Worm (Caenorhabditis elegans): ENCODE data around the gene sru-8.

Gene sru-8

DNA sequence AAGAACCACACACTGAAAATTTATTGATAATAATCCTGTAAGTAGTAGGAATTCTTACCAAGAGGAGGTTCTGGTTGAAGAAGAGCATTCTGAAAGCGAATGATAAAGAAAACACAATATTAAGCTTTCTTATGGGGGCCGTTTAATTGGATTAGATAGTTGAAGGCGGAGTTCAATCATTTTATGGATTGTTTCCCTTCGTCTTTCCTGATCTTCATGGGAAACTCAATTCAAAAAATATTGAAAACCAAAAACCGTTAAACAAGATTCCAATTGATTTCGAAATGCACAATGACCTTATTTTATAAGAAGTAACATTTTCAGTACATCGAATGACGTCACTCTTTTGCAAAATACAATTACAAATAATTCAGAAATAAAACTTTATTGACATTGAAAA is 44.6 kb upstream of the sru-8 start, which contains the start of gene F46B6.13:
TSS of gene F46B6.13 (minus strand) at position 101 of the 400 bp plus-strand sequence.
- TF ChIP-seq dve-1 (tag; optimal IDR thresholded peaks at IDR 0.05) (no peak), mec-3 (tag; optimal IDR thresholded peaks at IDR 0.05; ENCODE audit: borderline replicate concordance) (no peak), ceh-24 (tag; optimal IDR thresholded peaks at IDR 0.05) (no peak), eyg-1 (tag; optimal IDR thresholded peaks at IDR 0.05) (no peak), ceh-6 (GFP tag; optimal IDR thresholded peaks at IDR 0.05) (no peak), npax-4 (tag; optimal IDR thresholded peaks at IDR 0.05) (no peak), T23F11.4 (GFP tag; optimal IDR thresholded peaks at IDR 0.05) (no peak), sdc-2 (tag; optimal IDR thresholded peaks at IDR 0.05) (no peak), nhr-11 (tag; optimal IDR thresholded peaks at IDR 0.05) (no peak), fax-1 (tag; optimal IDR thresholded peaks at IDR 0.05) (no peak), unc-3 (GFP tag; conservative IDR thresholded peaks at IDR 0.05) (no peak), unc-3 (tag; optimal IDR thresholded peaks at IDR 0.05) (no peak)

DNA sequence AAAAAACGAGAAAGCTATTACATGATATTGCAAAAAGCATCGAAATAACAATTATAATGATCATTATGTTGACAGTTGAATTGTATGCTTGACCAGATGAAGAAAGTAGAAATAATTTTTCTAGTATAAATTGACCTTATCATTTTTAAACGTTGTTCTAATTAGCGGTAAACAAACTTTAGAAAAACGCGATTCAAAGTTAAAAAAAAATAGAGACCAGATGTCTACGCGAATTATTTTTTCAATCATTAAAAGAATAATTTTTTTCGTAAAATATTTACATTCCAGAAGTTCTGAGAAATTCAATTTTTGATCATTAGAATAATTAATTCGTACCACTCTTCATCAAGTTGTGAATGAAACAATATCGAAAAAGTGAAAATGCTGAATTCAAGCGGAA is 41.7 kb upstream of the sru-8 start, which contains the start of gene F46B6.10:
TSS of gene F46B6.10 (minus strand) at position 101 of the 400 bp plus-strand sequence.
- TF ChIP-seq ets-4 (tag; optimal IDR thresholded peaks at IDR 0.05) (no peak), nhr-11 (tag; optimal IDR thresholded peaks at IDR 0.05) (no peak), C38D4.7 (GFP tag; optimal IDR thresholded peaks at IDR 0.05) (no peak), nhr-232 (tag; optimal IDR thresholded peaks at IDR 0.05) (no peak), pha-2 (tag; optimal IDR thresholded peaks at IDR 0.05) (no peak), ceh-19 (GFP tag; optimal IDR thresholded peaks at IDR 0.05) (no peak), Y22D7AL.16 (tag; optimal IDR thresholded peaks at IDR 0.05) (no peak), dmd-4 (tag; optimal IDR thresholded peaks at IDR 0.05; ENCODE audit: borderline replicate concordance) (no peak)

DNA sequence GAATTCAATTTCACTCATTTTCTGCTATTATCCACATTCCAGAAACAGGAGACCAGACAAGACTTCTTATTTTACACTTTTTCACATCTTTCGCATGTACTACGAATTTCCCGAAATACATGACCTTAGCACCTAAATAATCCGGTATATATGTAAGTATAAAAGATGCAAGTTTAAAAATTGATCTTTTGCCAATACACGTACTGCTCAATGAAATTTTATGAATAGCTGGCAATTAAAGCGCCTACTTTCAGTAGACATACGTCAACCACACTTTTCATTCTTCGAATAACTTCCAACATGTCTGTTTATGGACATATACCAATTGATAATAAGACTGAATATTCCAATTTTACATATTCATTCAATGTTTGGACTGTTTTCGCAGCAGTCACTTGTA is 40.5 kb upstream of the sru-8 start, which contains the start of gene sru-39:
TSS of gene sru-39 (plus strand) at position 301 of the 400 bp plus-strand sequence.
- TF ChIP-seq F13H6.1 (tag; optimal IDR thresholded peaks at IDR 0.05) (no peak), ets-4 (tag; optimal IDR thresholded peaks at IDR 0.05) (no peak), dmd-4 (tag; optimal IDR thresholded peaks at IDR 0.05; ENCODE audit: borderline replicate concordance) (no peak), pax-1 (tag; optimal IDR thresholded peaks at IDR 0.05) (no peak), ceh-30 (tag; optimal IDR thresholded peaks at IDR 0.05) (no peak), gmeb-2 (tag; optimal IDR thresholded peaks at IDR 0.05) (no peak), elt-4 (tag; optimal IDR thresholded peaks at IDR 0.05) (no peak), Y22D7AL.16 (tag; optimal IDR thresholded peaks at IDR 0.05) (no peak), nfya-1 (tag; optimal IDR thresholded peaks at IDR 0.05) (no peak)

DNA sequence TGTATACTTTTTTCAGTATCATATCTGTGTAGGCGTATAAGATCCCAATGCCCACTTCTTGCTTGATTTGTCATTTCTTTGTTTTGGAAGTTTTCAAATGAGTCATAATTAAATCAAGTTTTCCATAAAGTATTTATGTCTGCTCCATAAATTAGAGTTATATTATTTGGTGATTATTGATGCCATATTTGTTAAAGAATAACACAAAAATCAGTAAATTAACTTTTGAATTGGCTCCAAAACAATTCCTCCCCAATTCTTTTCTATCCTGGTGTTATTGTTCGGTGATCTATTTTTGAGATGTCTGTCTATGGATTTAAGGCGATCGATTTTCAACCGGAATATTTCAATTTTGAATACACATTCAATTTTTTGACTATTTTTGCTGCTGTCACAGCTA is 38.5 kb upstream of the sru-8 start, which contains the start of gene sru-37:
TSS of gene sru-37 (plus strand) at position 301 of the 400 bp plus-strand sequence.
- no peak for TF ChIP-seq K02D7.2 (tag; optimal IDR thresholded peaks at IDR 0.05)
- TF ChIP-seq C38D4.7 (GFP tag; optimal IDR thresholded peaks at IDR 0.05), result no peak
- no peak for TF ChIP-seq unc-3 (GFP tag; conservative IDR thresholded peaks at IDR 0.05)
- no peak for TF ChIP-seq unc-3 (tag; optimal IDR thresholded peaks at IDR 0.05)
- no peak for TF ChIP-seq pax-1 (tag; optimal IDR thresholded peaks at IDR 0.05)
- TF ChIP-seq ceh-2 (tag; optimal IDR thresholded peaks at IDR 0.05), result no peak
- TF ChIP-seq tbx-7 (tag; optimal IDR thresholded peaks at IDR 0.05), result no peak
- no peak for TF ChIP-seq syd-9 (tag; optimal IDR thresholded peaks at IDR 0.05)

DNA sequence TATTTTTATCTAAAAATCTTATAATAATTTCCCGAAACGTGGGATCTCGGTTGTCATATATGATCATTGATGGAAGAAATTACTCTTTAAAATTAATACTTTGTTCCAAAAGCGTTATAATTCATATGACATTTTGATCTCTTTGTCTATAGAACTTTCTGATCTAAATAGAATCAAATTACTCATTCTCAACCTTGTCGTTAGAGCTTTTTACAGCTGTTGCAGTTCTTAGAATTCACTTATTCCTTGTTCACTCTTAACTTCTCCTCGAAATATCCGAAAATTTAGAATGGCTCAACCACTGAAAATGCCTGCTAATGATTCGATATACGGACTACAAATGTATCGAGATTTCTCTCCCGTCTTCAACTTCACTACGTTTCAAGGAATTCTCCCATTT is 32.5 kb upstream of the sru-8 start, which contains the start of gene sru-29:
TSS of gene sru-29 (plus strand) at position 301 of the 400 bp plus-strand sequence.
- TF ChIP-seq hlh-6 (tag; optimal IDR thresholded peaks at IDR 0.05), result no peak
- TF ChIP-seq hlh-8 (tag; optimal IDR thresholded peaks at IDR 0.05), result no peak
- no peak for TF ChIP-seq ceh-31 (tag; optimal IDR thresholded peaks at IDR 0.05)
- TF ChIP-seq tbx-2 (tag; optimal IDR thresholded peaks at IDR 0.05), result no peak
- TF ChIP-seq zip-5 (tag; optimal IDR thresholded peaks at IDR 0.05), result no peak
- no peak for TF ChIP-seq ttx-3 (tag; optimal IDR thresholded peaks at IDR 0.05)
- TF ChIP-seq C08G9.2 (tag; optimal IDR thresholded peaks at IDR 0.05), result no peak
- TF ChIP-seq nhr-232 (tag; optimal IDR thresholded peaks at IDR 0.05), result no peak
- TF ChIP-seq sdc-2 (tag; optimal IDR thresholded peaks at IDR 0.05), result no peak
- no peak for TF ChIP-seq ceh-24 (tag; optimal IDR thresholded peaks at IDR 0.05)
- no peak for TF ChIP-seq ceh-48 (tag; optimal IDR thresholded peaks at IDR 0.05)
- TF ChIP-seq dmd-4 (tag; optimal IDR thresholded peaks at IDR 0.05; ENCODE audit: borderline replicate concordance), result no peak
- no peak for TF ChIP-seq pha-4 (tag; optimal IDR thresholded peaks at IDR 0.05)

Measured in whole organism, late embryonic.